Worm (Caenorhabditis elegans): ENCODE data around the gene rad-51.
A peak's percentile ranks its signal among the peaks of the same experiment; 100 is the strongest.

The rad-51 gene

ce11 chrIV:10273360-10273759 lies 10.7 kb downstream of the rad-51 start:
- TF ChIP-seq unc-30 (tag; optimal IDR thresholded peaks at IDR 0.05): no peak
- no peak for TF ChIP-seq ceh-90 (tag; optimal IDR thresholded peaks at IDR 0.05)

- TF ChIP-seq unc-62 (GFP tag; optimal IDR thresholded peaks at IDR 0.05): no peak
- peak; percentile 69 for TF ChIP-seq elt-2 (tag; optimal IDR thresholded peaks at IDR 0.05)
- no peak for TF ChIP-seq fkh-8 (tag; optimal IDR thresholded peaks at IDR 0.05)
- no peak for TF ChIP-seq zip-4 (GFP tag; optimal IDR thresholded peaks at IDR 0.05)
- TF ChIP-seq hlh-4 (tag; optimal IDR thresholded peaks at IDR 0.05): no peak
- no peak for TF ChIP-seq efl-1 (optimal IDR thresholded peaks at IDR 0.05)
- TF ChIP-seq efl-1 (GFP tag; optimal IDR thresholded peaks at IDR 0.05 in 1 of 2): peak in 1 of 2 experiments; percentile 24
These were observed 14.7 kb downstream of the rad-51 start, which contains the start of the genes nspd-7 and Y43C5A.2 for ce11 chrIV:10269137-10269933. Gene nspd-7 (minus strand): TSS chrIV:10269187. Gene Y43C5A.2 (plus strand): TSS chrIV:10269883.

DNA sequence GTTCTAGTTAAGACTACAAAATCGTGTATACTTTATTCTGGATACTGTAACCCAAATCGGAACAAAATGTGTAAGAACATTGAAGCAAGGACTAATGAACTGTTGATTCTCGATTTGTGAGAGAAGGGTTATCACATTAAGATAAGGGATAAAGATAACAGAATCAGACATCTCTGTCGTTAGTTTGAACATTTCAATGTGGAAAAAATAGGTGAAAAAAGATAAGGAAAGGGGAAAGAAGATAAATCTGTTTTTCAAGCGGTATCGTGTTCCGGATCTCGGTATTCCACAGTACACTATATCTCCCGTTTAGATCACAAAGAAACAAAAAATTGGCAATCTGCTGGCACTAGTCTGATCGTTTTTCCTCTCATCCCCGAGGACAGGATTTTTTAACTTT lies 23.0 kb downstream of the rad-51 start:
- TF ChIP-seq nhr-85 (tag) (peak; percentile 79), ztf-11 (tag; optimal IDR thresholded peaks at IDR 0.05) (no peak), blmp-1 (tag; optimal IDR thresholded peaks at IDR 0.05) (peak; percentile 79), egl-27 (tag; optimal IDR thresholded peaks at IDR 0.05) (no peak), lin-14 (GFP tag; optimal IDR thresholded peaks at IDR 0.05) (peak; percentile 49), elt-3 (tag; optimal IDR thresholded peaks at IDR 0.05) (peak in 4 of 6 experiments; percentile 64 to 94 (median 82)), lsy-2 (tag; optimal IDR thresholded peaks at IDR 0.05) (peak in 1 of 2 experiments; percentile 19)

DNA sequence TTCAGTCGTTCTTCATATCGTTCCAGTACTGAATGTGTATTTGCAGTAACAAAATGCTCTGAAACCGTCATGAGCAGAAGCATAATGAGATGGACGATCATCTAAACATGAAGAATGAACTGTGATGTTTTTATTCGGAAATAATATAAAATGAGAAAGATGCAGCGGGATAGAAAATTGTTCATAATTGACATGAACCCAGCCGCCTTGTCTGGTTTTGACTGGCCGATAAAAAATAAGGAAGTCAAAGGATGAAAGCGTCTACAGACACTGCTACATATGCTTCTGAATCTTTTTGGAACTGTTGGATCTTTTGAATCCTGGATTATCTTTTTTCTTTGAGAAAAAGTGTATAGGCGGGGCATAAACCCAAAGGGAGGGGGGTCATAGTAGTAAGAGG lies 24.5 kb downstream of the rad-51 start, which contains the start of gene F01G10.9:
F01G10.9 (minus strand) TSS at position 101 of the 400 bp plus-strand sequence.
- TF ChIP-seq aly-2 (tag; optimal IDR thresholded peaks at IDR 0.05) (no peak), hlh-4 (tag; optimal IDR thresholded peaks at IDR 0.05) (no peak), nhr-20 (tag; optimal IDR thresholded peaks at IDR 0.05) (no peak), ets-5 (GFP tag; IDR thresholded peaks at IDR 0.05) (no peak), efl-3 (GFP tag; optimal IDR thresholded peaks at IDR 0.05) (no peak), efl-1 (optimal IDR thresholded peaks at IDR 0.05) (no peak), efl-1 (GFP tag; optimal IDR thresholded peaks at IDR 0.05 in 1 of 2) (peak in 1 of 2 experiments; percentile 19), blmp-1 (tag; optimal IDR thresholded peaks at IDR 0.05) (peak; percentile 24), nhr-85 (tag) (no peak), nhr-77 (tag; optimal IDR thresholded peaks at IDR 0.05) (no peak)

DNA sequence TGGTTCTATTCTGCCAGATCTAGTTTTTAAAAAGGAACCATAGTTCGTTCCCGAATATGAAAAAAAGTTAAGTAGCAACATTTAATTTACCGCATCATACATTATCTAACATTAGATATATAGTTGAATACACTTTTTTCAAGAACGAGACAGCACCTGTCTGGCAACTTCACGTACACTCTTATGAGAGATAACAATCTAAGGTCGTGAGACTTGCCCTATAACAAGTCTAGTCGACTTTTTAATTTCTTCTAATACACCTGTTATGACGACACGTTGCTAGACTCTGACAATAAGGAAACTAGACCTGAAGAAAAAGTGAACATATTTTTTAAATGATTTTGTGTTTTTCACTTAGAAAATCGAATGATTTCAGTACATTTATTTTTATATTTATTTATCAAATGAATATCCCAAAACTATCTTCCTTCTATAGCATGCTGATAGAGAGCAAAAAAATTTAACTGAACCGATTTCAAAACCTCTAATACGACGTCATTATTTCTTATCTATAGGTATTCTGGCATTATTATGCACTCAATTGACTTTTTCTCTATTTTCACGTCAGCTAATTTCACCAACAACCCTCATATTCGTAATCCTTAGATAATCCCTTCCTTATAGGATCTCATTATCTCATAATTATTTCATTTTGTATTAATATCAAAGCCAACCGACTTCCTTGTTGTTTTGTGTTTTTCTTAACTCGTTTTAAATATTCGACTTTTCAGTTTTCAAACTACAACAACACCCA lies 31.0 kb downstream of the rad-51 start:
- 0 out of 2 replicates have a peak, but pooled peaks have one; percentile 6 for TF ChIP-seq ceh-88 (GFP tag; IDR thresholded peaks at IDR 0.05)
- peak; percentile 98 for TF ChIP-seq dsc-1 (tag; optimal IDR thresholded peaks at IDR 0.05)
- no peak for TF ChIP-seq lin-14 (GFP tag; optimal IDR thresholded peaks at IDR 0.05)
- no peak for TF ChIP-seq nhr-84 (tag; optimal IDR thresholded peaks at IDR 0.05)
- no peak for TF ChIP-seq mef-2 (tag; optimal IDR thresholded peaks at IDR 0.05)
- no peak for TF ChIP-seq nhr-47 (tag; optimal IDR thresholded peaks at IDR 0.05)
- no peak for TF ChIP-seq isw-1 (GFP tag; IDR thresholded peaks at IDR 0.05)
- peak; percentile 60 for TF ChIP-seq pax-3 (tag; optimal IDR thresholded peaks at IDR 0.05)
- TF ChIP-seq lin-15B (tag; optimal IDR thresholded peaks at IDR 0.05): peak; percentile 11
- no peak for TF ChIP-seq nhr-28 (tag; optimal IDR thresholded peaks at IDR 0.05)
- no peak for TF ChIP-seq ces-1 (GFP tag; optimal IDR thresholded peaks at IDR 0.05)
- TF ChIP-seq C04F5.9 (tag; optimal IDR thresholded peaks at IDR 0.05): no peak
- TF ChIP-seq grh-1 (GFP tag; IDR thresholded peaks at IDR 0.05): no peak
- TF ChIP-seq lin-13 (GFP tag; optimal IDR thresholded peaks at IDR 0.05): no peak
- no peak for TF ChIP-seq lin-35 (GFP tag; optimal IDR thresholded peaks at IDR 0.05)
- TF ChIP-seq Y116A8C.19 (tag; optimal IDR thresholded peaks at IDR 0.05; ENCODE audit: borderline replicate concordance): no peak
- no peak for TF ChIP-seq pag-3 (tag; optimal IDR thresholded peaks at IDR 0.05; ENCODE audit: borderline replicate concordance, insufficient read depth)
- no peak for TF ChIP-seq efl-1 (optimal IDR thresholded peaks at IDR 0.05)
- TF ChIP-seq efl-1 (GFP tag; optimal IDR thresholded peaks at IDR 0.05 in 1 of 2): peak in 1 of 2 experiments; percentile 77
- TF ChIP-seq lin-39 (tag; optimal IDR thresholded peaks at IDR 0.05): no peak
- TF ChIP-seq sox-4 (tag; optimal IDR thresholded peaks at IDR 0.05): no peak
- TF ChIP-seq nhr-20 (tag; optimal IDR thresholded peaks at IDR 0.05): no peak

All from whole organism, L1 larva.